Fruit fly (Drosophila melanogaster): Measurements from ENCODE around the gene cic.

- no peak for TF ChIP-seq usp (GFP tag; optimal IDR thresholded peaks at IDR 0.05)
- TF ChIP-seq CG8478 (optimal IDR thresholded peaks at IDR 0.05) = no peak
- no peak for TF ChIP-seq psq (optimal IDR thresholded peaks at IDR 0.05)
- no peak for TF ChIP-seq EcR (GFP tag; optimal IDR thresholded peaks at IDR 0.05)
- TF ChIP-seq pan (optimal IDR thresholded peaks at IDR 0.05) = no peak
Observed at dm6 chr3R:20308972-20309660, 56.5 kb downstream of the cic start, which contains the start of gene Orp8.
